Worm (Caenorhabditis elegans) whole organism, L4/young adult: ENCODE results near the gene ced-6.

Source experiments
- W03F9.2 ChIP-seq: fragments of 150-350 bp; optimal IDR thresholded peaks from 2 replicates; lab custom pipeline; 2014; ENCODE audit warnings: missing biosample characterization, missing genetic modification characterization
- dao-5 ChIP-seq: sonication (generic microtip); optimal IDR thresholded peaks from 2 replicates; lab custom pipeline; 2016; ENCODE audit warnings: missing genotype, missing genetic modification characterization, moderate library complexity, missing compliant biosample characterization
- him-1 ChIP-seq: sonication (generic microtip); optimal IDR thresholded peaks from 2 replicates; lab custom pipeline; 2016; ENCODE audit warnings: missing genotype, missing genetic modification reagents, missing genetic modification characterization, missing compliant biosample characterization

ce11 chrIII:5570814-5571443, 24.6 kb upstream of the ced-6 start:
- no peak for TF ChIP-seq him-1 (tag; lab: Kevin White, UChicago)
- no peak for TF ChIP-seq W03F9.2 (tag; lab: Kevin White, UChicago)
- no peak for TF ChIP-seq dao-5 (tag; lab: Kevin White, UChicago)
